Worm (Caenorhabditis elegans) whole organism, L1 larva: ENCODE results near the gene rps-4.

Experiments
- C34B4.2 ChIP-seq: sonication (generic microtip); optimal IDR thresholded peaks from 2 replicates; lab custom pipeline; 2017; ENCODE audit warnings: mild to moderate bottlenecking, missing genetic modification characterization, missing compliant biosample characterization
- alr-1 ChIP-seq: fragments of 200-800 bp; sonication (Bioruptor generic); optimal IDR thresholded peaks from 2 replicates; lab custom pipeline; 2018; ENCODE audit warnings: borderline replicate concordance, mild to moderate bottlenecking, missing genetic modification characterization, missing compliant biosample characterization
- aly-2 ChIP-seq: fragments of 150-350 bp; optimal IDR thresholded peaks from 2 replicates; lab custom pipeline; 2014; ENCODE audit warnings: missing biosample characterization, missing genetic modification characterization
- blmp-1 ChIP-seq: fragments of 150-350 bp; optimal IDR thresholded peaks from 2 replicates; lab custom pipeline; 2014; ENCODE audit warnings: missing biosample characterization, missing genetic modification characterization
- ceh-63 ChIP-seq: fragments of 200-800 bp; sonication (Bioruptor generic); optimal IDR thresholded peaks from 2 replicates; lab custom pipeline; 2018; ENCODE audit warnings: mild to moderate bottlenecking, missing genetic modification characterization, missing compliant biosample characterization
- ceh-88 ChIP-seq: fragments of 200-800 bp; sonication (Bioruptor generic); IDR thresholded peaks from 2 replicates; pipeline ENCODE4 v1.3.6; 2022; ENCODE audit warnings: missing genetic modification characterization, missing compliant biosample characterization
- ceh-90 ChIP-seq: sonication (generic microtip); optimal IDR thresholded peaks from 2 replicates; lab custom pipeline; 2016; ENCODE audit warnings: missing genetic modification characterization, missing compliant biosample characterization
- ces-1 ChIP-seq: fragments of 150-350 bp; optimal IDR thresholded peaks from 2 replicates; lab custom pipeline; 2014; ENCODE audit warnings: missing biosample characterization, missing genetic modification reagents, missing genetic modification characterization
- dpl-1 ChIP-seq, 3 experiments: fragments of 150-350 bp in 2 of 3; sonication (generic microtip) in 1 of 3; optimal IDR thresholded peaks; 2 replicates each; lab custom pipeline; 2014 to 2017; ENCODE audit warnings: missing biosample characterization in 3 of 3, missing genetic modification characterization in 3 of 3, missing genetic modification reagents in 3 of 3
- efl-1 ChIP-seq, 4 experiments: fragments of 150-350 bp; optimal IDR thresholded peaks in 3 of 4; peaks in 1 of 4; 1 replicate in 1 of 4; 2 replicates in 3 of 4; lab custom pipeline; 2014; ENCODE audit warnings: missing biosample characterization in 2 of 4, missing genetic modification characterization in 2 of 4, missing genetic modification reagents in 2 of 4
- egl-27 ChIP-seq, 2 experiments: fragments of 150-350 bp in 1 of 2; sonication (generic microtip); optimal IDR thresholded peaks; 3 replicates each; lab custom pipeline; 2017 to 2018; ENCODE audit warnings: missing biosample characterization in 2 of 2, missing genetic modification characterization in 2 of 2, missing genetic modification reagents in 2 of 2
- elt-2 ChIP-seq: sonication (generic microtip); optimal IDR thresholded peaks from 2 replicates; lab custom pipeline; 2016; ENCODE audit warnings: missing genetic modification characterization, mild to moderate bottlenecking, inconsistent platforms, missing compliant biosample characterization, missing genetic modification reagents
- elt-3 ChIP-seq, 6 experiments: fragments of 150-350 bp in 1 of 6; sonication (generic microtip); optimal IDR thresholded peaks; 2 replicates each; lab custom pipeline; 2017 to 2018; ENCODE audit warnings: missing biosample characterization in 6 of 6, missing genetic modification characterization in 6 of 6, inconsistent platforms in 1 of 6
- ets-5 ChIP-seq: fragments of 200-800 bp; sonication (Bioruptor generic); IDR thresholded peaks from 2 replicates; pipeline ENCODE4 v1.3.6; 2022; ENCODE audit warnings: missing genetic modification characterization, missing compliant biosample characterization
- fkh-10 ChIP-seq: sonication (generic microtip); optimal IDR thresholded peaks from 2 replicates; lab custom pipeline; 2017; ENCODE audit warnings: missing biosample characterization, missing genetic modification reagents, missing genetic modification characterization
- fkh-4 ChIP-seq: sonication (generic microtip); optimal IDR thresholded peaks from 2 replicates; lab custom pipeline; 2016; ENCODE audit warnings: missing compliant biosample characterization, missing genetic modification characterization, borderline replicate concordance
- fos-1 ChIP-seq: fragments of 150-350 bp; optimal IDR thresholded peaks from 2 replicates; lab custom pipeline; 2014; ENCODE audit warnings: missing biosample characterization, missing genetic modification characterization
- grh-1 ChIP-seq: fragments of 200-800 bp; sonication (Bioruptor generic); IDR thresholded peaks from 2 replicates; pipeline ENCODE4 v1.3.6; 2022; ENCODE audit warnings: missing genetic modification reagents, missing genetic modification characterization, missing compliant biosample characterization
- hlh-17 ChIP-seq: fragments of 200-800 bp; sonication (Bioruptor generic); optimal IDR thresholded peaks from 2 replicates; lab custom pipeline; 2018; ENCODE audit warnings: missing genetic modification characterization, mild to moderate bottlenecking, missing compliant biosample characterization, moderate library complexity, borderline replicate concordance
- hpl-2 ChIP-seq: fragments of 150-350 bp; optimal IDR thresholded peaks from 2 replicates; lab custom pipeline; 2014; ENCODE audit warnings: missing biosample characterization, missing genetic modification reagents, missing genetic modification characterization
- isw-1 ChIP-seq: fragments of 200-800 bp; sonication (Bioruptor generic); IDR thresholded peaks from 2 replicates; pipeline ENCODE4 v1.3.6; 2022; ENCODE audit warnings: missing genetic modification characterization, missing compliant biosample characterization
- lin-13 ChIP-seq: fragments of 150-350 bp; optimal IDR thresholded peaks from 2 replicates; lab custom pipeline; 2014; ENCODE audit warnings: missing biosample characterization, missing genetic modification reagents, missing genetic modification characterization
- lin-14 ChIP-seq: fragments of 200-800 bp; sonication (Bioruptor generic); optimal IDR thresholded peaks from 2 replicates; lab custom pipeline; 2018; ENCODE audit warnings: mild to moderate bottlenecking, missing genetic modification characterization, moderate library complexity, missing compliant biosample characterization
- lin-35 ChIP-seq, 2 experiments: fragments of 150-350 bp; optimal IDR thresholded peaks; 2 replicates each; lab custom pipeline; 2014; ENCODE audit warnings: missing biosample characterization in 2 of 2, missing genetic modification characterization in 2 of 2, missing genetic modification reagents in 2 of 2
- lin-39 ChIP-seq: fragments of 150-350 bp; optimal IDR thresholded peaks from 2 replicates; lab custom pipeline; 2014; ENCODE audit warnings: missing biosample characterization, missing genetic modification reagents, missing genetic modification characterization
- lir-3 ChIP-seq: sonication (generic microtip); optimal IDR thresholded peaks from 2 replicates; lab custom pipeline; 2016; ENCODE audit warnings: mild to moderate bottlenecking, missing genetic modification characterization, moderate library complexity, missing compliant biosample characterization; ENCODE audit not compliant: poor library complexity
- lsy-2 ChIP-seq, 2 experiments: fragments of 150-350 bp; optimal IDR thresholded peaks; 2 replicates each; lab custom pipeline; 2014; ENCODE audit warnings: missing biosample characterization in 2 of 2, missing genetic modification characterization in 2 of 2
- mdl-1 ChIP-seq, 2 experiments: fragments of 150-350 bp; optimal IDR thresholded peaks; 2 replicates each; lab custom pipeline; 2014 to 2017; ENCODE audit warnings: missing biosample characterization in 2 of 2, missing genetic modification characterization in 2 of 2, inconsistent platforms in 1 of 2
- mep-1 ChIP-seq: fragments of 150-350 bp; optimal IDR thresholded peaks from 2 replicates; lab custom pipeline; 2014; ENCODE audit warnings: missing biosample characterization, missing genetic modification characterization
- nhr-11 ChIP-seq: fragments of 150-350 bp; optimal IDR thresholded peaks from 2 replicates; lab custom pipeline; 2014; ENCODE audit warnings: missing biosample characterization, missing genetic modification characterization
- nhr-12 ChIP-seq: sonication (generic microtip); optimal IDR thresholded peaks from 2 replicates; lab custom pipeline; 2017; ENCODE audit warnings: missing biosample characterization, missing genetic modification characterization
- nhr-237 ChIP-seq: fragments of 150-350 bp; optimal IDR thresholded peaks from 2 replicates; lab custom pipeline; 2014; ENCODE audit warnings: missing biosample characterization, missing genetic modification characterization
- nhr-28 ChIP-seq: fragments of 150-350 bp; optimal IDR thresholded peaks from 2 replicates; lab custom pipeline; 2014; ENCODE audit warnings: missing biosample characterization, missing genetic modification characterization
- nhr-71 ChIP-seq: sonication (generic microtip); optimal IDR thresholded peaks from 2 replicates; lab custom pipeline; 2016; ENCODE audit warnings: mild to moderate bottlenecking, missing genetic modification characterization, moderate library complexity, missing compliant biosample characterization
- nhr-77 ChIP-seq: fragments of 150-350 bp; optimal IDR thresholded peaks from 2 replicates; lab custom pipeline; 2014; ENCODE audit warnings: missing biosample characterization, missing genetic modification characterization
- nhr-85 ChIP-seq: sonication (generic microtip); peaks from one replicate; lab custom pipeline; 2016; ENCODE audit warnings: missing genetic modification characterization, inconsistent platforms, missing compliant biosample characterization
- pag-3 ChIP-seq: sonication (generic microtip); optimal IDR thresholded peaks from 2 replicates; lab custom pipeline; 2017; ENCODE audit warnings: missing genetic modification characterization, mild to moderate bottlenecking, missing compliant biosample characterization, antibody characterized with exemption, borderline replicate concordance; ENCODE audit not compliant: insufficient read depth
- pax-3 ChIP-seq: fragments of 200-800 bp; sonication (Bioruptor generic); optimal IDR thresholded peaks from 2 replicates; lab custom pipeline; 2018; ENCODE audit warnings: mild to moderate bottlenecking, missing genetic modification characterization, moderate library complexity, missing compliant biosample characterization
- pqm-1 ChIP-seq: sonication (generic microtip); optimal IDR thresholded peaks from 3 replicates; lab custom pipeline; 2017; ENCODE audit warnings: missing biosample characterization, missing genetic modification characterization
- skn-1 ChIP-seq: fragments of 150-350 bp; optimal IDR thresholded peaks from 2 replicates; lab custom pipeline; 2014; ENCODE audit warnings: missing biosample characterization, missing genetic modification characterization
- sox-4 ChIP-seq: sonication (generic microtip); optimal IDR thresholded peaks from 2 replicates; lab custom pipeline; 2016; ENCODE audit warnings: missing genetic modification characterization, missing compliant biosample characterization
- sptf-1 ChIP-seq: fragments of 150-350 bp; optimal IDR thresholded peaks from 2 replicates; lab custom pipeline; 2014; ENCODE audit warnings: missing biosample characterization, missing genetic modification characterization
- sup-37 ChIP-seq: fragments of 200-800 bp; sonication (Bioruptor generic); optimal IDR thresholded peaks from 2 replicates; lab custom pipeline; 2018; ENCODE audit warnings: mild to moderate bottlenecking, missing genetic modification characterization, missing compliant biosample characterization
- swsn-7 ChIP-seq: sonication (generic microtip); optimal IDR thresholded peaks from 2 replicates; lab custom pipeline; 2016; ENCODE audit warnings: missing genetic modification characterization, missing compliant biosample characterization
- tbx-2 ChIP-seq: sonication (generic microtip); optimal IDR thresholded peaks from 2 replicates; lab custom pipeline; 2016; ENCODE audit warnings: missing genetic modification characterization, missing compliant biosample characterization
- unc-130 ChIP-seq: fragments of 150-350 bp; optimal IDR thresholded peaks from 2 replicates; lab custom pipeline; 2017; ENCODE audit warnings: missing biosample characterization, missing genetic modification characterization, inconsistent platforms
- unc-30 ChIP-seq: sonication (generic microtip); optimal IDR thresholded peaks from 2 replicates; lab custom pipeline; 2017; ENCODE audit warnings: missing biosample characterization, missing genetic modification characterization
- unc-62 ChIP-seq: fragments of 150-350 bp; optimal IDR thresholded peaks from 2 replicates; lab custom pipeline; 2014; ENCODE audit warnings: missing biosample characterization, missing genetic modification reagents, missing genetic modification characterization
- unc-98 ChIP-seq: fragments of 200-800 bp; sonication (Bioruptor generic); IDR thresholded peaks from 2 replicates; pipeline ENCODE4 v1.3.6; 2022; ENCODE audit warnings: missing genetic modification characterization, missing compliant biosample characterization
- vab-15 ChIP-seq: sonication (generic microtip); optimal IDR thresholded peaks from 2 replicates; lab custom pipeline; 2017; ENCODE audit warnings: missing genotype, mild to moderate bottlenecking, missing genetic modification characterization, missing compliant biosample characterization

rps-4 gene

ce11 chrIV:7044552-7045139 is 39.8 kb downstream of the rps-4 start, which contains the start of gene tin-9.1 (continued):
- peak; percentile 75 for TF ChIP-seq ceh-88 (GFP tag; lab: Robert Waterston, UW)
- no peak for TF ChIP-seq ceh-90 (tag; lab: Kevin White, UChicago)
- peak; percentile 28 for TF ChIP-seq fkh-4
- TF ChIP-seq elt-3 (tag; optimal IDR thresholded peaks at IDR 0.05; lab: Kevin White, UChicago), result peak in 2 of 6 experiments; percentile 53 to 75
- TF ChIP-seq lsy-2 (tag; optimal IDR thresholded peaks at IDR 0.05; lab: Kevin White, UChicago), result peak; percentile 89 to 92
- peak; percentile 70 for TF ChIP-seq isw-1 (GFP tag; lab: Robert Waterston, UW)
- peak; percentile 32 for TF ChIP-seq sox-4 (tag; lab: Kevin White, UChicago)
- TF ChIP-seq ces-1 (GFP tag; lab: Kevin White, UChicago), result no peak
- TF ChIP-seq elt-2, result peak; percentile 30
- peak; percentile 60 for TF ChIP-seq aly-2 (tag; lab: Kevin White, UChicago)
- peak; percentile 84 for TF ChIP-seq tbx-2 (tag; lab: Kevin White, UChicago)
- TF ChIP-seq hlh-17, result no peak
- TF ChIP-seq C34B4.2 (tag; lab: Kevin White, UChicago), result no peak
- peak; percentile 84 for TF ChIP-seq nhr-85 (tag; lab: Kevin White, UChicago)
- TF ChIP-seq nhr-77 (tag; lab: Kevin White, UChicago), result peak; percentile 64
- TF ChIP-seq nhr-28 (tag; lab: Kevin White, UChicago), result no peak
- TF ChIP-seq nhr-237 (tag; lab: Kevin White, UChicago), result peak; percentile 36
- TF ChIP-seq unc-30, result no peak
- TF ChIP-seq fkh-10 (GFP tag; lab: Kevin White, UChicago), result no peak
- no peak for TF ChIP-seq ceh-63 (GFP tag; lab: Kevin White, UChicago)
- TF ChIP-seq swsn-7, result peak; percentile 87
- TF ChIP-seq lin-39 (tag; lab: Kevin White, UChicago), result peak; percentile 76
- TF ChIP-seq lin-14 (GFP tag; lab: Kevin White, UChicago), result peak; percentile 87
- TF ChIP-seq pax-3 (tag; lab: Kevin White, UChicago), result no peak
- no peak for TF ChIP-seq sptf-1 (tag; lab: Kevin White, UChicago)
- no peak for TF ChIP-seq vab-15 (tag; lab: Kevin White, UChicago)
- no peak for TF ChIP-seq unc-62 (GFP tag; lab: Kevin White, UChicago)
- TF ChIP-seq pqm-1 (tag; lab: Kevin White, UChicago), result no peak
- TF ChIP-seq ets-5 (GFP tag; lab: Robert Waterston, UW), result no peak
- no peak for TF ChIP-seq nhr-12 (tag; lab: Kevin White, UChicago)
- TF ChIP-seq lin-35 (GFP tag; optimal IDR thresholded peaks at IDR 0.05; lab: Kevin White, UChicago), result peak; percentile 84
- peak; percentile 67 for TF ChIP-seq unc-130 (tag; lab: Kevin White, UChicago)
- peak; percentile 57; the same call in 1 of the 2 replicates for TF ChIP-seq grh-1 (GFP tag; lab: Robert Waterston, UW)
- TF ChIP-seq mep-1 (tag; lab: Kevin White, UChicago), result peak; percentile 95
- no peak for TF ChIP-seq unc-98 (GFP tag; lab: Robert Waterston, UW)
- no peak for TF ChIP-seq alr-1 (tag; lab: Kevin White, UChicago)
- TF ChIP-seq lin-13 (GFP tag; lab: Kevin White, UChicago), result peak; percentile 85
- peak; percentile 68 to 83 (median 81) for TF ChIP-seq dpl-1 (GFP tag; optimal IDR thresholded peaks at IDR 0.05; lab: Kevin White, UChicago)
- no peak for TF ChIP-seq sup-37 (GFP tag; lab: Kevin White, UChicago)
- peak; percentile 39 for TF ChIP-seq lir-3 (tag; lab: Kevin White, UChicago)
- TF ChIP-seq pag-3 (tag; lab: Kevin White, UChicago), result no peak
- peak; percentile 43 for TF ChIP-seq nhr-11
- peak; percentile 77 to 84 for TF ChIP-seq efl-1 (optimal IDR thresholded peaks at IDR 0.05; lab: Kevin White, UChicago)
- peak; percentile 80 to 97 for TF ChIP-seq efl-1 (GFP tag; optimal IDR thresholded peaks at IDR 0.05 in 1 of 2; lab: Kevin White, UChicago)
- TF ChIP-seq skn-1 (tag; lab: Kevin White, UChicago), result peak; percentile 89
- peak; percentile 92 for TF ChIP-seq nhr-71 (tag; lab: Kevin White, UChicago)
- no peak for TF ChIP-seq hpl-2
- peak; percentile 76 for TF ChIP-seq blmp-1 (tag; lab: Kevin White, UChicago)
- TF ChIP-seq mdl-1 (tag; optimal IDR thresholded peaks at IDR 0.05; lab: Kevin White, UChicago), result peak in 1 of 2 experiments; percentile 72
- TF ChIP-seq fos-1, result peak; percentile 68
- TF ChIP-seq egl-27 (tag; optimal IDR thresholded peaks at IDR 0.05; lab: Kevin White, UChicago), result no peak
